Worm (Caenorhabditis elegans): Measurements from ENCODE around the gene ooc-5.

Gene ooc-5

DNA sequence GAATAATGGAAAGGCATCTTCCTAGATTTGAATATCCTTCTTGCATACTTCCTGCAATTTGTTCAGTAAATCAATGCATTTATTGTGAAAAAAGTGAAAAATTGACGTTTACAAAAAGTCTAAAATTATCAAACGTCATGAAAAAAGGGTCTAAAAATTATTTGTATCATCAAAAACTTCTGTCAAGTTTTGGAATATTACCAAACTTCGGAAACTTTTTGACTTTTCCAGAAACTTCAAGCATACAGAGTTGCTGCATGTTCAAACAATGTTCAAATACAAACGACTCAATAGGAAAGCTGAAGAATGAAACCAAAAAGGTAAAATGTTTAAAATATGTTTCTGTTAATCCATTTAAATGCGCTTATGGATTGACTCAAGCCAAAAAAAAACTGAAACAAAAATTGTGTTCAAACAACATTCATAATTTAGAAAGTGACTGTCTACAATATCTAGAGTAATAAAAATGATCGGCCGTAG, 8.8 kb downstream of the ooc-5 start, which contains the start of gene F44G4.6:
Gene F44G4.6, minus strand, starts transcription at position 51 of the 480 bp plus-strand sequence.
- no peak for TF ChIP-seq flh-1 (GFP tag; optimal IDR thresholded peaks at IDR 0.05)
- TF ChIP-seq lsy-2 (tag; optimal IDR thresholded peaks at IDR 0.05), result no peak

DNA sequence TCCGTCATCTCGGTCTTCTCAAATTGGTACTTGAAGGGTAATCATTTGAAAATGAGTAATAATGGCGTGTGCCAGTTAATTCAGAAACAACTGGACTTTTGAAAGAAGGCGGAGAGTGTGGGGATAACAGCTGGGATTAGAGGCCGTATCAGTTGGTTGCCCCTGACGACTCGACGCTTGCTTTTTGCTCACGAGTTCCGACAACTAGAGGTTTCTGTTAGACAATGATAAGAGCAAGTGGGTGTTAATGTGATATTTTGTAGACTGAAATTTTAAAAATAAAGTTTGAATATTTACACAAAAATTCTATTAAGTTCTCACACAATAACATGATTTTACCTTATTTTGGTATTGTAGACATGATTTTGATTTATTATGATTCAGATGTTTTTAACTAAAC, 12.1 kb downstream of the ooc-5 start, which contains the start of gene F44G4.7:
Gene F44G4.7, minus strand, starts transcription at position 101 of the 400 bp plus-strand sequence.
- TF ChIP-seq mls-2 (tag; optimal IDR thresholded peaks at IDR 0.05) (no peak), nhr-12 (tag; optimal IDR thresholded peaks at IDR 0.05) (no peak), pha-4 (tag; optimal IDR thresholded peaks at IDR 0.05) (no peak), ceh-43 (GFP tag; optimal IDR thresholded peaks at IDR 0.05) (no peak), zip-8 (tag; optimal IDR thresholded peaks at IDR 0.05) (no peak), unc-120 (tag; optimal IDR thresholded peaks at IDR 0.05; ENCODE audit: poor library complexity, severe bottlenecking) (no peak), blmp-1 (tag; optimal IDR thresholded peaks at IDR 0.05) (no peak), unc-39 (tag; optimal IDR thresholded peaks at IDR 0.05) (no peak), sem-2 (GFP tag; optimal IDR thresholded peaks at IDR 0.05) (no peak), sptf-1 (tag; optimal IDR thresholded peaks at IDR 0.05) (no peak), unc-62 (GFP tag; optimal IDR thresholded peaks at IDR 0.05) (no peak), elt-3 (tag; optimal IDR thresholded peaks at IDR 0.05) (no peak)

DNA sequence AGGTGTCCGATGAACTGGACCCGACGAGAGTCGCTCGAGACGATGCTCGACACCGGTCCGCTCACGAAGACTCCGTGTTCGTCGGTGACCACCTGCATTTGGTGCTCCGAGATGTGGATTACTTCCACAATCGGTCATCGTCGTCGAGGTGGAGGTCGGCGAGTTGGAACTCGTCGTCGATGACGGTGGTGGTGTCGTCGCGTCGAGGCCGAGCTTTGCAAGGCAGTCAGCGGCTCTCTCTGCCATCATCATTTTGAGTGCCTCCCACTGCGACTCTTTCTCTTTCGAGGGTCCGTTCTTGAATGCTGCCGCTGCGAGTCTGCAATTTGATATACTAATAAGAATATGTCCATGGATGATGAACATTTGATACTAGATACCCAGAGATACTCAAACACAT, 14.8 kb downstream of the ooc-5 start:
- TF ChIP-seq mab-5 (tag; optimal IDR thresholded peaks at IDR 0.05), result no peak
- no peak for TF ChIP-seq unc-62 (GFP tag; optimal IDR thresholded peaks at IDR 0.05)
- TF ChIP-seq drap-1 (GFP tag; optimal IDR thresholded peaks at IDR 0.05), result no peak
- no peak for TF ChIP-seq blmp-1 (tag; optimal IDR thresholded peaks at IDR 0.05)
- TF ChIP-seq ztf-11 (tag; optimal IDR thresholded peaks at IDR 0.05), result no peak
- TF ChIP-seq mls-2 (tag; optimal IDR thresholded peaks at IDR 0.05), result no peak
- no peak for TF ChIP-seq tbx-8 (GFP tag; optimal IDR thresholded peaks at IDR 0.05)

DNA sequence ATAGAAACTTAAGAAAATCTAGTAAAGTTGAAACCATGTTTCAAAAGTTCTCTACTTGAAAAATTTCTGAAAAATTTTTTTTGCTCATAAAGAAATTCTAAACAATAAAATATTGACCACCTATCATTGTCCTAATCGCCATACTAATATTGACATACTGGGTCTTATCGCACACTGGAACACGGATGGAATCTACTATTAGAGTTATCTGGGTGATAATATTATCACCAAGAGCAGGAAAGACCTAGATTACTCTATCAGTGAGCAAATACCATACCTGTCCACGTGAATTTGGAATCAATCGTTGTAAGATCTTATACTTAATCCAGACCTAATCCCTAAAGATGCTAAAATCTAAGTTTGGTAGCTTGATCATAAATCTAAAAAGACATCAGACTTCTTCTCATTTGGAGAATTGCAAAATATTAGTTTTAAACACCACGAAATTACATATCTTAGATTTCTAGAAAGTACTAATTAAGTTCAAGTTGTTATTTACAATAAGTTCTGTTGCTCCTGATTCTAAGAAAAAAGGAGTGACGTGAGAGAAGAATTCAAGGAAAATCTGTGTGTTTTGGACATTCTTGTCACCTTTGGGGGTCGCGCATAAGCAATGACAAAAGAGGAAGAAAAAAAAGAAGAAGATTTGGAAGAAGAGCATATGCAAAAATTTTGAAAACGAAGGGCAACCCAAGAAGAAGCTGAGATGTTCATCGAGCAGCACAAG, 17.2 kb downstream of the ooc-5 start:
- no peak for TF ChIP-seq pha-4 (tag; optimal IDR thresholded peaks at IDR 0.05)
- no peak for TF ChIP-seq cnd-1 (tag; optimal IDR thresholded peaks at IDR 0.05)
- no peak for TF ChIP-seq ces-1 (GFP tag; optimal IDR thresholded peaks at IDR 0.05)
- TF ChIP-seq nhr-28 (tag; optimal IDR thresholded peaks at IDR 0.05), result no peak
- no peak for TF ChIP-seq hlh-1 (tag; optimal IDR thresholded peaks at IDR 0.05)

DNA sequence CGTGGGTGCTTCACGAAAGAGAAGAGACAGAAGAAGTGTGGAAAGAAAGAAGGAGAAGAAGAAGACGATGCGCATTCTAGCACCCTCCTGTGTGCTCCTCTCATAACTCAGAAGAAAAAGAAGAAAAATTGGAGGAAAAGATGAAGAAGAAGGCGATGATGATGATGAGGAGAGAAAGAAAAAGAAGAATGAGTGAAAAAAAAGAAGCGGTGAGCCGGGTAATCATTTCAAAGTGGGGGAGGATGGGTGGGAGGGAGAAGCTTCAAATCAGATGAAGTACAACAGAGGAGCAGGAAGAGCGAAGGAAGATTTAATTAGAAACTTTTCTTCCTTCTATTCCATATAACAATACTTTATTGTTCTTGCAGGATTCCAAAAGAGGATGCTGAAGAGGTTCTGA, 17.7 kb downstream of the ooc-5 start:
- TF ChIP-seq mls-2 (tag; optimal IDR thresholded peaks at IDR 0.05) (peak; percentile 7), pha-4 (tag; optimal IDR thresholded peaks at IDR 0.05) (no peak), ces-1 (GFP tag; optimal IDR thresholded peaks at IDR 0.05) (peak; percentile 70)

DNA sequence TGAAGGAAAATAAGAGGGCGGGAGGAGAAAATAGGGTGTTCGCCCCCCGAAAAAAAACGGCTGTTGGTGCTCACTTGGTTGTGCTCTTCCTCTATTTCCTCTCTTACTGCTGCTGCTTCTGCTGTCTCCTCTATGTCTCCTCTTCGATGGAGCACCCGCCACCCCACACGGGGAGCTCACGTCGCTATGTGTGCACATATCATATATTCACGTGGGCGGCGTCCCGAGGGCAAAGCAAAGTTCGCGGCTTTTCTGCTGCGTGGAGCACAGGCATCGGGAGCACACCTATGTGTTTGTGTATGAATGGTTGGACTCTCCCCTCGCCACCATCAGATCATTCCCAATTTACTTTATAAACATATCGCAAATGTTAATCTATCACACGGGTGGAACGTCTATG, 20.4 kb downstream of the ooc-5 start:
- no peak for TF ChIP-seq ceh-43 (GFP tag; optimal IDR thresholded peaks at IDR 0.05)
- no peak for TF ChIP-seq lin-13 (tag; optimal IDR thresholded peaks at IDR 0.05)
- TF ChIP-seq nhr-237 (tag; optimal IDR thresholded peaks at IDR 0.05), result no peak
- no peak for TF ChIP-seq unc-62 (GFP tag; optimal IDR thresholded peaks at IDR 0.05)
- TF ChIP-seq lsy-2 (tag; optimal IDR thresholded peaks at IDR 0.05), result no peak
- TF ChIP-seq tbx-8 (GFP tag; optimal IDR thresholded peaks at IDR 0.05), result no peak
- TF ChIP-seq pha-4 (tag; optimal IDR thresholded peaks at IDR 0.05), result no peak
- no peak for TF ChIP-seq unc-39 (tag; optimal IDR thresholded peaks at IDR 0.05)
- no peak for TF ChIP-seq nhr-28 (tag; optimal IDR thresholded peaks at IDR 0.05)
- peak; percentile 14 for TF ChIP-seq hlh-1 (tag; optimal IDR thresholded peaks at IDR 0.05)
- no peak for TF ChIP-seq elt-3 (tag; optimal IDR thresholded peaks at IDR 0.05)
- no peak for TF ChIP-seq ham-2 (GFP tag; optimal IDR thresholded peaks at IDR 0.05)
- no peak for TF ChIP-seq ces-1 (GFP tag; optimal IDR thresholded peaks at IDR 0.05)
- no peak for TF ChIP-seq ceh-39 (tag; optimal IDR thresholded peaks at IDR 0.05)
- no peak for TF ChIP-seq nhr-76 (tag; optimal IDR thresholded peaks at IDR 0.05)
- TF ChIP-seq snpc-4 (tag; optimal IDR thresholded peaks at IDR 0.05), result no peak
- no peak for TF ChIP-seq elt-1 (tag; optimal IDR thresholded peaks at IDR 0.05; ENCODE audit: borderline replicate concordance, insufficient read depth)
- no peak for TF ChIP-seq mab-5 (tag; optimal IDR thresholded peaks at IDR 0.05)
- no peak for TF ChIP-seq mep-1 (tag; optimal IDR thresholded peaks at IDR 0.05)
- no peak for TF ChIP-seq nhr-2 (tag; optimal IDR thresholded peaks at IDR 0.05)
- TF ChIP-seq ztf-11 (tag; optimal IDR thresholded peaks at IDR 0.05), result no peak
- peak; percentile 62 for TF ChIP-seq sptf-1 (tag; optimal IDR thresholded peaks at IDR 0.05)
- no peak for TF ChIP-seq ceh-83 (GFP tag; optimal IDR thresholded peaks at IDR 0.05)
- peak; percentile 36 for TF ChIP-seq drap-1 (GFP tag; optimal IDR thresholded peaks at IDR 0.05)
- TF ChIP-seq cnd-1 (tag; optimal IDR thresholded peaks at IDR 0.05), result no peak
- no peak for TF ChIP-seq bed-3 (GFP tag; optimal IDR thresholded peaks at IDR 0.05)
- no peak for TF ChIP-seq sem-2 (GFP tag; optimal IDR thresholded peaks at IDR 0.05)
- TF ChIP-seq mls-2 (tag; optimal IDR thresholded peaks at IDR 0.05), result no peak
- no peak for TF ChIP-seq nhr-12 (tag; optimal IDR thresholded peaks at IDR 0.05)
- TF ChIP-seq flh-1 (GFP tag; optimal IDR thresholded peaks at IDR 0.05), result no peak
- no peak for TF ChIP-seq M03D4.4 (tag; optimal IDR thresholded peaks at IDR 0.05)
- TF ChIP-seq lin-32 (GFP tag; optimal IDR thresholded peaks at IDR 0.05), result no peak
- TF ChIP-seq blmp-1 (tag; optimal IDR thresholded peaks at IDR 0.05), result no peak
- TF ChIP-seq unc-120 (tag; optimal IDR thresholded peaks at IDR 0.05; ENCODE audit: poor library complexity, severe bottlenecking), result peak; percentile 48
- TF ChIP-seq zip-8 (tag; optimal IDR thresholded peaks at IDR 0.05), result no peak

Data from whole organism, mixed stage, embryonic.